Fruit fly (Drosophila melanogaster) whole organism, embryonic: ENCODE data around the gene CG5171.

Experiments used
- Atf6 ChIP-seq: fragments of 200-800 bp; sonication (Bioruptor generic); IDR thresholded peaks from 2 replicates; pipeline ENCODE4 v1.3.6; 2022; ENCODE audit warnings: missing biosample characterization, missing genetic modification characterization
- CG10366 ChIP-seq: fragments of 200-800 bp; sonication (Bioruptor generic); IDR thresholded peaks from 2 replicates; pipeline ENCODE4 v1.3.6; 2022; ENCODE audit warnings: missing biosample characterization, missing genetic modification characterization
- CG10565 ChIP-seq: fragments of 200-800 bp; sonication (Bioruptor generic); optimal IDR thresholded peaks from 3 replicates; lab custom pipeline; 2016; ENCODE audit warnings: missing biosample characterization, mild to moderate bottlenecking, missing genetic modification characterization
- CG10654 ChIP-seq: fragments of 200-800 bp; sonication (Bioruptor generic); optimal IDR thresholded peaks from 2 replicates; lab custom pipeline; 2016; ENCODE audit warnings: missing biosample characterization, missing genetic modification characterization
- CG11456 ChIP-seq: fragments of 200-800 bp; sonication (Bioruptor generic); IDR thresholded peaks from 3 replicates; pipeline ENCODE4 v1.3.6; 2022; ENCODE audit warnings: missing biosample characterization, missing genetic modification characterization
- CG11696 ChIP-seq: fragments of 200-800 bp; sonication (Bioruptor generic); IDR thresholded peaks from 2 replicates; pipeline ENCODE4 v1.3.6; 2022; ENCODE audit warnings: missing biosample characterization, missing genetic modification characterization
- CG13624 ChIP-seq: fragments of 200-800 bp; sonication (Bioruptor generic); optimal IDR thresholded peaks from 2 replicates; lab custom pipeline; 2016; ENCODE audit warnings: missing biosample characterization, missing genetic modification characterization
- CG1603 ChIP-seq: fragments of 200-800 bp; sonication (Bioruptor generic); optimal IDR thresholded peaks from 2 replicates; lab custom pipeline; 2019; ENCODE audit warnings: missing biosample characterization, mild to moderate bottlenecking, missing genetic modification characterization, moderate library complexity
- CG17612 ChIP-seq: fragments of 200-800 bp; sonication (Bioruptor generic); IDR thresholded peaks from 2 replicates; pipeline ENCODE4 v1.3.6; 2022; ENCODE audit warnings: missing biosample characterization, missing genetic modification characterization
- CG18011 ChIP-seq: fragments of 200-800 bp; sonication (Bioruptor generic); optimal IDR thresholded peaks from 2 replicates; lab custom pipeline; 2017; ENCODE audit warnings: missing biosample characterization, missing genetic modification characterization, mild to moderate bottlenecking, moderate library complexity, missing genotype
- CG1832 ChIP-seq: fragments of 200-800 bp; sonication (Bioruptor generic); optimal IDR thresholded peaks from 2 replicates; lab custom pipeline; 2017; ENCODE audit warnings: missing biosample characterization, mild to moderate bottlenecking, missing genetic modification characterization, inconsistent platforms
- CG18599 ChIP-seq: fragments of 200-800 bp; sonication (Bioruptor generic); optimal IDR thresholded peaks from 3 replicates; lab custom pipeline; 2017; ENCODE audit warnings: missing biosample characterization, missing genetic modification characterization, mild to moderate bottlenecking, moderate library complexity, missing genetic modification reagents
- CG2889 ChIP-seq: fragments of 200-800 bp; sonication (Bioruptor generic); IDR thresholded peaks from 3 replicates; pipeline ENCODE4 v1.3.6; 2022; ENCODE audit warnings: missing biosample characterization, missing genetic modification characterization
- CG3065 ChIP-seq: fragments of 200-800 bp; sonication (Bioruptor generic); optimal IDR thresholded peaks from 2 replicates; lab custom pipeline; 2016; ENCODE audit warnings: missing biosample characterization, missing genetic modification characterization
- CG31441 ChIP-seq: fragments of 200-800 bp; sonication (Bioruptor generic); IDR thresholded peaks from 2 replicates; pipeline ENCODE4 v1.3.6; 2022; ENCODE audit warnings: missing biosample characterization, missing genetic modification characterization
- CG34224 ChIP-seq: fragments of 200-800 bp; sonication (Bioruptor generic); IDR thresholded peaks from 3 replicates; pipeline ENCODE4 v1.3.6; 2022; ENCODE audit warnings: missing biosample characterization, missing genetic modification characterization; ENCODE audit not compliant: partially characterized antibody
- CG3838 ChIP-seq: fragments of 200-800 bp; sonication (Bioruptor generic); optimal IDR thresholded peaks from 3 replicates; lab custom pipeline; 2016; ENCODE audit warnings: missing biosample characterization, missing genetic modification characterization
- CG3847 ChIP-seq: fragments of 200-800 bp; sonication (Bioruptor generic); IDR thresholded peaks from 2 replicates; pipeline ENCODE4 v1.3.6; 2022; ENCODE audit warnings: missing biosample characterization, missing genetic modification characterization
- CG7357 ChIP-seq: fragments of 200-800 bp; sonication (Bioruptor generic); IDR thresholded peaks from 3 replicates; pipeline ENCODE4 v1.3.6; 2022; ENCODE audit warnings: missing biosample characterization, missing genetic modification characterization
- CG7839 ChIP-seq: fragments of 200-800 bp; sonication (Bioruptor generic); optimal IDR thresholded peaks from 3 replicates; lab custom pipeline; 2018; ENCODE audit warnings: missing biosample characterization, mild to moderate bottlenecking, missing genetic modification characterization, moderate library complexity
- CG8478 ChIP-seq: fragments of >200 bp; optimal IDR thresholded peaks from 2 replicates; lab custom pipeline; 2018
- Chrac-16 ChIP-seq: fragments of 200-800 bp; sonication (Bioruptor generic); optimal IDR thresholded peaks from 3 replicates; lab custom pipeline; 2016; ENCODE audit warnings: missing biosample characterization, missing genetic modification characterization
- Ets65A ChIP-seq: fragments of 200-800 bp; sonication (Bioruptor generic); peaks from one replicate; lab custom pipeline; 2016; ENCODE audit warnings: missing biosample characterization, missing genetic modification characterization
- Hmr ChIP-seq: fragments of 200-800 bp; sonication (Bioruptor generic); optimal IDR thresholded peaks from 3 replicates; lab custom pipeline; 2017; ENCODE audit warnings: mild to moderate bottlenecking, missing biosample characterization, missing genetic modification reagents, missing genetic modification characterization
- Hmx ChIP-seq: fragments of 200-800 bp; sonication (Bioruptor generic); optimal IDR thresholded peaks from 2 replicates; lab custom pipeline; 2016; ENCODE audit warnings: missing biosample characterization, missing genetic modification characterization
- Jarid2 ChIP-seq: fragments of 200-800 bp; sonication (Bioruptor generic); optimal IDR thresholded peaks from 3 replicates; lab custom pipeline; 2017; ENCODE audit warnings: mild to moderate bottlenecking, missing biosample characterization, missing genetic modification reagents, missing genetic modification characterization
- MTF-1 ChIP-seq: fragments of 200-800 bp; sonication (Bioruptor generic); optimal IDR thresholded peaks from 2 replicates; lab custom pipeline; 2018; ENCODE audit warnings: missing biosample characterization, mild to moderate bottlenecking, missing genetic modification characterization, borderline replicate concordance
- Neu2 ChIP-seq: fragments of 200-800 bp; sonication (Bioruptor generic); optimal IDR thresholded peaks from 3 replicates; lab custom pipeline; 2016; ENCODE audit warnings: missing biosample characterization, missing genetic modification characterization, borderline replicate concordance
- Optix ChIP-seq: fragments of 200-800 bp; sonication (Bioruptor generic); IDR thresholded peaks from 3 replicates; pipeline ENCODE4 v1.3.6; 2022; ENCODE audit warnings: missing biosample characterization, missing genetic modification characterization
- Ptx1 ChIP-seq: fragments of 200-800 bp; sonication (Bioruptor generic); IDR thresholded peaks from 2 replicates; pipeline ENCODE4 v1.3.6; 2022; ENCODE audit warnings: missing biosample characterization, missing genetic modification characterization
- Side ChIP-seq: fragments of 200-800 bp; sonication (Bioruptor generic); optimal IDR thresholded peaks from 2 replicates; lab custom pipeline; 2016; ENCODE audit warnings: missing biosample characterization, missing genetic modification characterization
- ash1 ChIP-seq: fragments of 200-800 bp; sonication (Bioruptor generic); optimal IDR thresholded peaks from 2 replicates; lab custom pipeline; 2018; ENCODE audit warnings: missing biosample characterization, mild to moderate bottlenecking, missing genetic modification characterization
- bowl ChIP-seq: fragments of 200-800 bp; sonication (Bioruptor generic); IDR thresholded peaks from 2 replicates; pipeline ENCODE4 v1.3.6; 2022; ENCODE audit warnings: missing biosample characterization, missing genetic modification characterization
- ci ChIP-seq: fragments of 200-800 bp; sonication (Bioruptor generic); IDR thresholded peaks from 3 replicates; pipeline ENCODE4 v1.3.6; 2022; ENCODE audit warnings: missing biosample characterization, missing genetic modification characterization
- dmrt99B ChIP-seq: fragments of 200-800 bp; sonication (Bioruptor generic); optimal IDR thresholded peaks from 2 replicates; lab custom pipeline; 2018; ENCODE audit warnings: missing biosample characterization, mild to moderate bottlenecking, missing genetic modification characterization, moderate library complexity
- dpn ChIP-seq, 2 experiments: fragments of 200-800 bp; sonication (Bioruptor generic); optimal IDR thresholded peaks; 3 replicates each; lab custom pipeline; 2016; ENCODE audit warnings: missing biosample characterization in 2 of 2, missing genetic modification characterization in 2 of 2
- fd3F ChIP-seq: fragments of 200-800 bp; sonication (Bioruptor generic); optimal IDR thresholded peaks from 2 replicates; lab custom pipeline; 2018; ENCODE audit warnings: missing biosample characterization, mild to moderate bottlenecking, missing genetic modification characterization, moderate library complexity
- fd96Cb ChIP-seq: fragments of 200-800 bp; sonication (Bioruptor generic); optimal IDR thresholded peaks from 2 replicates; lab custom pipeline; 2018; ENCODE audit warnings: missing biosample characterization, mild to moderate bottlenecking, missing genetic modification characterization, moderate library complexity
- fu2 ChIP-seq: fragments of 200-800 bp; sonication (Bioruptor generic); optimal IDR thresholded peaks from 2 replicates; lab custom pipeline; 2016; ENCODE audit warnings: missing biosample characterization, missing genetic modification characterization
- gcm ChIP-seq: fragments of 200-800 bp; sonication (Bioruptor generic); optimal IDR thresholded peaks from 2 replicates; lab custom pipeline; 2019; ENCODE audit warnings: missing biosample characterization, mild to moderate bottlenecking, missing genetic modification characterization, moderate library complexity
- ind ChIP-seq: fragments of 200-800 bp; sonication (Bioruptor generic); optimal IDR thresholded peaks from 3 replicates; lab custom pipeline; 2016; ENCODE audit warnings: missing biosample characterization, missing genetic modification characterization
- jigr1 ChIP-seq: fragments of 200-800 bp; sonication (Bioruptor generic); IDR thresholded peaks from 3 replicates; pipeline ENCODE4 v1.3.6; 2022; ENCODE audit warnings: missing biosample characterization, missing genetic modification characterization
- lab ChIP-seq: fragments of 200-800 bp; sonication (Bioruptor generic); optimal IDR thresholded peaks from 3 replicates; lab custom pipeline; 2017; ENCODE audit warnings: missing biosample characterization, missing genetic modification characterization, mild to moderate bottlenecking, moderate library complexity, missing genetic modification reagents
- pb ChIP-seq: fragments of 200-800 bp; sonication (Bioruptor generic); optimal IDR thresholded peaks from 3 replicates; lab custom pipeline; 2016; ENCODE audit warnings: missing biosample characterization, missing genetic modification characterization
- sc ChIP-seq, 3 experiments: fragments of >200 bp in 2 of 3; fragments of 200-800 bp in 1 of 3; sonication (Bioruptor generic) in 1 of 3; optimal IDR thresholded peaks; 2 replicates in 2 of 3; 3 replicates in 1 of 3; lab custom pipeline; 2017; ENCODE audit warnings: mild to moderate bottlenecking in 1 of 3, missing biosample characterization in 1 of 3, missing genetic modification characterization in 1 of 3, missing genetic modification reagents in 1 of 3
- sqz ChIP-seq: fragments of 200-800 bp; sonication (Bioruptor generic); optimal IDR thresholded peaks from 3 replicates; lab custom pipeline; 2018; ENCODE audit warnings: missing biosample characterization, mild to moderate bottlenecking, missing genetic modification characterization
- sr ChIP-seq: fragments of 200-800 bp; sonication (Bioruptor generic); IDR thresholded peaks from 3 replicates; pipeline ENCODE4 v1.3.6; 2022; ENCODE audit warnings: missing biosample characterization, missing genetic modification characterization
- tin ChIP-seq: fragments of 200-800 bp; sonication (Bioruptor generic); optimal IDR thresholded peaks from 3 replicates; lab custom pipeline; 2016; ENCODE audit warnings: missing biosample characterization, missing genetic modification characterization
- unc-4 ChIP-seq: fragments of 200-800 bp; sonication (Bioruptor generic); IDR thresholded peaks from 2 replicates; pipeline ENCODE4 v1.3.6; 2022; ENCODE audit warnings: missing biosample characterization, missing genetic modification characterization; ENCODE audit not compliant: partially characterized antibody

CG5171 gene

dm6 chr2L:7424907-7425689, 24.0 kb downstream of the CG5171 start (continued):
- TF ChIP-seq Atf6 (GFP tag; lab: Robert Waterston, UW) (peak; percentile 70; the same call in 1 of the 2 replicates), Ets65A (GFP tag; lab: Kevin White, UChicago) (peak; percentile 81), Chrac-16 (peak; percentile 41), CG11696 (GFP tag; lab: Robert Waterston, UW) (no peak), Jarid2 (GFP tag; lab: Kevin White, UChicago) (no peak), CG18599 (GFP tag; lab: Kevin White, UChicago) (peak; percentile 87), CG8478 (no peak), Neu2 (GFP tag; lab: Kevin White, UChicago) (no peak), CG34224 (GFP tag; lab: Robert Waterston, UW) (0 out of 3 replicates have a peak, but pooled peaks have one; percentile 29), unc-4 (no peak), jigr1 (GFP tag; lab: Robert Waterston, UW) (no peak), CG10654 (GFP tag; lab: Kevin White, UChicago) (no peak), fd3F (GFP tag; lab: Kevin White, UChicago) (peak; percentile 51), dmrt99B (tag; lab: Kevin White, UChicago) (no peak), CG18011 (GFP tag; lab: Kevin White, UChicago) (peak; percentile 66), Hmr (GFP tag; lab: Kevin White, UChicago) (peak; percentile 85), pb (GFP tag; lab: Kevin White, UChicago) (peak; percentile 55), CG13624 (GFP tag; lab: Kevin White, UChicago) (peak; percentile 83), CG3065 (GFP tag; lab: Kevin White, UChicago) (no peak), ind (GFP tag; lab: Kevin White, UChicago) (peak; percentile 58), Ptx1 (GFP tag; lab: Robert Waterston, UW) (peak; percentile 47; the same call in 1 of the 2 replicates), CG7357 (no peak), CG1603 (tag; lab: Kevin White, UChicago) (peak; percentile 19), tin (GFP tag; lab: Kevin White, UChicago) (peak; percentile 26), CG3847 (GFP tag; lab: Robert Waterston, UW) (peak; percentile 80), sc (optimal IDR thresholded peaks at IDR 0.05; lab: Kevin White, UChicago) (no peak), sc (GFP tag; optimal IDR thresholded peaks at IDR 0.05; lab: Kevin White, UChicago) (no peak), CG31441 (GFP tag; lab: Robert Waterston, UW) (no peak), fd96Cb (tag; lab: Kevin White, UChicago) (no peak), ash1 (GFP tag; lab: Kevin White, UChicago) (no peak), Optix (GFP tag; lab: Robert Waterston, UW) (no peak; the same call in 2 of the 3 replicates), sqz (GFP tag; lab: Kevin White, UChicago) (no peak), CG1832 (no peak), bowl (no peak), CG10565 (GFP tag; lab: Kevin White, UChicago) (no peak), MTF-1 (GFP tag; lab: Kevin White, UChicago) (peak; percentile 5), sr (GFP tag; lab: Robert Waterston, UW) (no peak), CG10366 (GFP tag; lab: Robert Waterston, UW) (peak; percentile 63), Side (GFP tag; lab: Kevin White, UChicago) (peak; percentile 36), gcm (GFP tag; lab: Kevin White, UChicago) (no peak), Hmx (no peak), dpn (GFP tag; optimal IDR thresholded peaks at IDR 0.05; lab: Kevin White, UChicago) (peak; percentile 56 to 61), lab (GFP tag; lab: Kevin White, UChicago) (peak; percentile 88), CG17612 (peak; percentile 53; the same call in 1 of the 2 replicates), ci (GFP tag; lab: Robert Waterston, UW) (no peak), fu2 (peak; percentile 75), CG11456 (GFP tag; lab: Robert Waterston, UW) (peak; percentile 88), CG2889 (peak; percentile 57; the same call in 1 of the 3 replicates), CG7839 (tag; lab: Kevin White, UChicago) (peak; percentile 61), CG3838 (GFP tag; lab: Kevin White, UChicago) (no peak)
